Worm (Caenorhabditis elegans) whole organism, L2 larva: ENCODE data around the gene ZC513.2.

Experiments used
- mdl-1 ChIP-seq, 2 experiments: fragments of 150-350 bp in 1 of 2; sonication (generic microtip) in 1 of 2; optimal IDR thresholded peaks; 2 replicates each; lab custom pipeline; 2017; ENCODE audit warnings: missing biosample characterization in 2 of 2, missing genetic modification characterization in 2 of 2
- nhr-23 ChIP-seq: fragments of 150-350 bp; optimal IDR thresholded peaks from 2 replicates; lab custom pipeline; 2014; ENCODE audit warnings: missing biosample characterization, missing genetic modification reagents, missing genetic modification characterization
- unc-62 ChIP-seq: fragments of 150-350 bp; optimal IDR thresholded peaks from 2 replicates; lab custom pipeline; 2014; ENCODE audit warnings: missing biosample characterization, missing genetic modification reagents, missing genetic modification characterization

DNA sequence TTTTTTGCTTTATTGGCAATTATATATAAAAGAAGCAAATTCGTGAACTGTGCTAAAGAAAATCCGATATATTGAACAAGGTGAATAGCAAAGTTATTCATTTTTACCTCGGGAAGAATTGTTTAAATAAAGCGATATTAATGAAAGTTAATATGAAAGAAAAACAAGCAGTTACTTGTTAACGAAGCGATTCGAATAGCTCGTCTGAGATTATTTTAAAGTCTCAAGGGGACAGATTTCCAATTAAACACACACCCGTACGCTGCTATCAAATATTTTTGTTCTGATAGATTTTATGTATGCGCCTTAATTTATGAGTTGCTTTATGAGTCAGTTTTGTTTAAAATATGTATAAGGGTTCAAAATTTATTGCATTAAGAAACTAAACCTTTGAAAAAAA, 13.6 kb downstream of the ZC513.2 start, which contains the start of gene str-140:
- TF ChIP-seq mdl-1 (tag; optimal IDR thresholded peaks at IDR 0.05; lab: Kevin White, UChicago) (no peak), unc-62 (GFP tag; lab: Kevin White, UChicago) (no peak), nhr-23 (tag; lab: Kevin White, UChicago) (no peak)
